Worm (Caenorhabditis elegans) whole organism, early embryonic: ENCODE measurements around the gene srh-35.

Experiments used
- B0310.2 ChIP-seq: sonication (generic microtip); optimal IDR thresholded peaks from 2 replicates; lab custom pipeline; 2016; ENCODE audit warnings: mild to moderate bottlenecking, missing genetic modification characterization, missing compliant biosample characterization
- F13C5.2 ChIP-seq: sonication (generic microtip); optimal IDR thresholded peaks from 2 replicates; lab custom pipeline; 2017; ENCODE audit warnings: mild to moderate bottlenecking, missing genetic modification characterization, inconsistent platforms, missing compliant biosample characterization
- aly-1 ChIP-seq: sonication (generic microtip); optimal IDR thresholded peaks from 2 replicates; lab custom pipeline; 2016; ENCODE audit warnings: missing genetic modification characterization, missing compliant biosample characterization
- ama-1 ChIP-seq: fragments of 150-350 bp; optimal IDR thresholded peaks from 2 replicates; lab custom pipeline; 2014
- ceh-13 ChIP-seq: fragments of 200-800 bp; sonication (Bioruptor generic); optimal IDR thresholded peaks from 2 replicates; lab custom pipeline; 2018; ENCODE audit warnings: mild to moderate bottlenecking, missing genetic modification characterization, missing compliant biosample characterization
- ceh-36 ChIP-seq: sonication (generic microtip); optimal IDR thresholded peaks from 2 replicates; lab custom pipeline; 2016; ENCODE audit warnings: missing genetic modification characterization, inconsistent platforms, missing compliant biosample characterization
- ets-7 ChIP-seq: sonication (generic microtip); optimal IDR thresholded peaks from 2 replicates; lab custom pipeline; 2016; ENCODE audit warnings: missing genotype, missing genetic modification characterization, missing compliant biosample characterization
- flt-1 ChIP-seq: fragments of 200-800 bp; sonication (Bioruptor generic); IDR thresholded peaks from 2 replicates; pipeline ENCODE4 v1.3.6; 2022; ENCODE audit warnings: missing genetic modification characterization, missing compliant biosample characterization
- hmbx-1 ChIP-seq: sonication (generic microtip); optimal IDR thresholded peaks from 2 replicates; lab custom pipeline; 2016; ENCODE audit warnings: mild to moderate bottlenecking, missing genetic modification characterization, missing compliant biosample characterization
- hmg-4 ChIP-seq: fragments of 200-800 bp; sonication (Bioruptor generic); optimal IDR thresholded peaks from 2 replicates; lab custom pipeline; 2018; ENCODE audit warnings: mild to moderate bottlenecking, missing genetic modification characterization, missing compliant biosample characterization
- hnd-1 ChIP-seq: sonication (generic microtip); optimal IDR thresholded peaks from 2 replicates; lab custom pipeline; 2016; ENCODE audit warnings: missing genetic modification characterization, missing compliant biosample characterization
- pes-1 ChIP-seq: fragments of 200-800 bp; sonication (Bioruptor generic); IDR thresholded peaks from 2 replicates; pipeline ENCODE4 v1.3.6; 2022; ENCODE audit warnings: missing genetic modification reagents, missing genetic modification characterization, missing compliant biosample characterization
- scrt-1 ChIP-seq: fragments of 200-800 bp; sonication (Bioruptor generic); IDR thresholded peaks from 2 replicates; pipeline ENCODE4 v1.3.6; 2022; ENCODE audit warnings: missing genetic modification characterization, missing compliant biosample characterization
- sea-1 ChIP-seq: fragments of 200-800 bp; sonication (Bioruptor generic); conservative IDR thresholded peaks from 2 replicates; pipeline ENCODE4 v1.3.6; 2022; ENCODE audit warnings: missing genetic modification characterization, missing compliant biosample characterization
- tbx-11 ChIP-seq: fragments of 200-800 bp; sonication (Bioruptor generic); IDR thresholded peaks from 2 replicates; pipeline ENCODE4 v1.3.6; 2022; ENCODE audit warnings: missing genetic modification characterization, missing compliant biosample characterization
- tbx-37 ChIP-seq: fragments of 200-800 bp; sonication (Bioruptor generic); conservative IDR thresholded peaks from 2 replicates; pipeline ENCODE4 v1.3.6; 2022; ENCODE audit warnings: missing genetic modification reagents, missing genetic modification characterization, missing compliant biosample characterization
- tra-4 ChIP-seq: sonication (generic microtip); optimal IDR thresholded peaks from 2 replicates; lab custom pipeline; 2017; ENCODE audit warnings: missing genetic modification characterization, missing compliant biosample characterization

srh-35 gene

DNA sequence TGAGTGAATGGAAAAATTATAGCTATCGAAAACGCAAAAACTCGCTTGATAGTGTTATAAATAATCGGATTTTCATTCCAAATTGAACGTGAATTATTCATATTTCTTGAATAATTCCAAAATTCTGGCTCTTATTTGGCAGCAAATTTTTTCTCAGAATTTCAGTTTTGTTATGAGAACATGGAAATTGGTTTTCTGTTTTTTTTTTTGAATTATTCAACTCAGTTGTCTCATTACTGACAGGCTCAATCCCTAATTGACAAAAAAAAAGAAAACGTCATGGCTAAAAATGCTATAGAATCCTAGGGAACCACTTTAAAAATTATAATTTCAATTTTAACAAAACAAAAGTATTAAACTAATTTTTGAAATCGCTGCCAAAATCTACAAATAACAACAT is at the start of gene srh-35:
srh-35 (minus strand) TSS at position 101 of the 400 bp plus-strand sequence.
- TF ChIP-seq ceh-13 = no peak
- TF ChIP-seq scrt-1 (GFP tag; lab: Robert Waterston, UW) = no peak
- no peak for TF ChIP-seq hnd-1 (tag; lab: Kevin White, UChicago)
- TF ChIP-seq tbx-11 = no peak
- no peak for TF ChIP-seq flt-1 (GFP tag; lab: Robert Waterston, UW)
- TF ChIP-seq hmbx-1 (tag; lab: Kevin White, UChicago) = no peak
- no peak for TF ChIP-seq B0310.2 (tag; lab: Kevin White, UChicago)
- TF ChIP-seq hmg-4 = no peak

DNA sequence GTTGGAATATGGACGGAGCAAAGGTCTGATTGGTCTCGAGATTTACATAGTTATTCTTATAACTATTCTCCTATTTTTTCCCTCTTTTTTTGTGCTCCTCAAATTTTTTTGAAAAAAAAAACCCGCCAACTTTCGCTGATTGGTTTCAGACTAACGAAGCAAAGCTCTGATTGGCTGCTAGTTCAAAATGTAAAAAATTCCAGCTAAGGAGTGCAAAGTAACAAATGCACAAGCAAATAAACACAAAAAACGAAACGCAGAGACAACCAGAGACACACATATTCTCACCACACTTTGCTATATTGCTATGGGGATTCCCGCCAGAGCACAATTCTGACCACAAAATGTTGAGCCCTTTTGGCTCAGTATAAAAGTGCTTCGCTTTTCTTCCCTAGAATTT is 48.4 kb upstream of the srh-35 start, which contains the start of gene T01G6.1:
T01G6.1 (plus strand) TSS at position 301 of the 400 bp plus-strand sequence.
- TF ChIP-seq tra-4 (tag; lab: Kevin White, UChicago) (no peak), sea-1 (GFP tag; lab: Robert Waterston, UW) (no peak), F13C5.2 (tag; lab: Kevin White, UChicago) (no peak), ets-7 (no peak), aly-1 (tag; lab: Kevin White, UChicago) (no peak), tbx-37 (GFP tag; lab: Robert Waterston, UW) (no peak), B0310.2 (tag; lab: Kevin White, UChicago) (no peak), ama-1 (lab: Kevin White, UChicago) (no peak)

DNA sequence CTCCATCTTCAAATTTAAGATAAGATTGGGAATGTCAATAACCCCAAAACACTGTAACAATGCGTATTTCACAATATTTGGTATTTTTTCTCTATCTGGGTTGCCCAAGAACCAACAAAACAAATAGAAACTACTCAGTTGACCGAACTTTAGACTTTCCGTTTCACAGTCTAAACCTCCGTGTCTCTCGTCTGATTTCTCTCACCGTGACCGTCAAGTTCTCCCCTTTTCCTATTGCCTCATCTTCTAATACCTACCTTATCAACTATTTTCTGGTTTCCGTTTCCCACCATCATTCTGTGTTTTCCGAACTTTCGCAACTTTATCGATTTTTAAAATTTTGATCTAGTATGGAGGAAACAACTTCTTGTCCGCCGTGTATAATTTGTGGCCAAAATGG is 45.3 kb upstream of the srh-35 start, which contains the start of gene nhr-131:
nhr-131 (plus strand) TSS at position 87 of the 400 bp plus-strand sequence.
- TF ChIP-seq tbx-11 (no peak), B0310.2 (tag; lab: Kevin White, UChicago) (no peak), ets-7 (no peak), hmbx-1 (tag; lab: Kevin White, UChicago) (no peak), hmg-4 (no peak)

DNA sequence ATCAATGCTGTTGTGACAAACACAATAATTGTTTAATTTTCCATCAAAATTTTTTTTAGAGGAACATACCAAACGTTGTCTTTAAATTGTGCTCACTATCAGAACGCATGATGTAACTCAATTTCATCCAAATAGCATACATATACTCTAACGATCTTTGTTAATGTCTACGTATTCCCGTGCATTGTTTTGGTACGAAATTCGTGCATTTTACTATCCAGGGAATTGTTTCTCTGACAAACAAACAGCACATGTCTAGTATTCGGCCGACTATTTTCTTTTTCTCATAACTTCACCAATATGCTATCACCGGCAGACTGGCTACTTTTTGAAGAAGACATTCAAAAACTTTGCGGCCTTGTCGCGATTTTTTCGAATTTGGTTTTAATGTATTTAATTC is 42.4 kb upstream of the srh-35 start, which contains the start of gene str-196:
str-196 (plus strand) TSS at position 301 of the 400 bp plus-strand sequence.
- TF ChIP-seq F13C5.2 (tag; lab: Kevin White, UChicago) (no peak), tra-4 (tag; lab: Kevin White, UChicago) (no peak), tbx-37 (GFP tag; lab: Robert Waterston, UW) (no peak), hmbx-1 (tag; lab: Kevin White, UChicago) (no peak), ama-1 (lab: Kevin White, UChicago) (no peak), B0310.2 (tag; lab: Kevin White, UChicago) (no peak), ceh-36 (no peak), hnd-1 (tag; lab: Kevin White, UChicago) (no peak), flt-1 (GFP tag; lab: Robert Waterston, UW) (no peak), scrt-1 (GFP tag; lab: Robert Waterston, UW) (no peak), ets-7 (no peak), pes-1 (no peak), ceh-13 (no peak), tbx-11 (no peak), sea-1 (GFP tag; lab: Robert Waterston, UW) (no peak), hmg-4 (no peak), aly-1 (tag; lab: Kevin White, UChicago) (no peak)

DNA sequence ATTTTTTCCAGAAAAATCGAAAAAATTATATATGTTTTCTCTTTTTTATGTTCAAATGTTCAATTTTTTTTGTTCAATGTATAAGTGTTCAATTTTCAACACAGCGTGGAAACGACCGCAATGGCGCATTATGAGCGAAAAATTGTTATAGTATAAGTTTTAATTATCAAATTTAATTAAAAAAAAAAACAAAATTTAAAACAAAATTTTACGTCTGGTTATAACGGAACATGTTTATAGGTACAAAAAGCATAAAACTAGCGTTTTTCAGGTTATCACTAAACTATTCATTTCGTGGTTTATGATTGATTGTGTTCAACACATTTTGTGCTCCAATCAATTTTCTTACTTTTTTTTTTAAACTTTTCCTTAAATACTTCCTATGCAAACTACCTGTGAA is 40.3 kb upstream of the srh-35 start, which contains the start of gene nhr-106:
nhr-106 (plus strand) TSS at position 301 of the 400 bp plus-strand sequence.
- TF ChIP-seq ceh-13 = no peak
- TF ChIP-seq tra-4 (tag; lab: Kevin White, UChicago) = no peak
- no peak for TF ChIP-seq sea-1 (GFP tag; lab: Robert Waterston, UW)
- TF ChIP-seq ceh-36 = no peak
- no peak for TF ChIP-seq ets-7
- TF ChIP-seq ama-1 (lab: Kevin White, UChicago) = no peak
- no peak for TF ChIP-seq B0310.2 (tag; lab: Kevin White, UChicago)
- TF ChIP-seq flt-1 (GFP tag; lab: Robert Waterston, UW) = no peak

DNA sequence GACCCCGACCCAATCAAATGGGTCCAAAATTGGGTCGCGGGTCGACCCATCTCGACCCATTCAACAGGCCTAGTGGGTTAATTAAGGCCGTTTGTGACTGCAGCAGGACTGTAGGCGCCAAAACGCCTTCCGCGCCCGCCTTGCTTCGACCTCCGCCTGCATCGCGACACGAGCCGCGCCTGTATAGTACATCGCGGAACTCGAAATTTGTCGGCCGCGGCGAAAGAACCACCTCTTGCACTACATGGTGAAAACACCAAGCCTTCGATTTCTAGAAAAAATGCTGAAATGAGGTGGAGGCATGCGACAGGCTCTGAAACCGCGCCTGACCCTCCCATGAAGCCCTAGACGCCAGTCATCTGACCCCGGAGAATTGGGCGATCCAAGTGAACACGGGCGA is 39.0 kb upstream of the srh-35 start:
- TF ChIP-seq B0310.2 (tag; lab: Kevin White, UChicago) = no peak
- TF ChIP-seq sea-1 (GFP tag; lab: Robert Waterston, UW) = no peak
- TF ChIP-seq ceh-13 = no peak
- TF ChIP-seq tbx-37 (GFP tag; lab: Robert Waterston, UW) = no peak
- no peak for TF ChIP-seq ets-7
- TF ChIP-seq ceh-36 = no peak
- no peak for TF ChIP-seq pes-1
- TF ChIP-seq aly-1 (tag; lab: Kevin White, UChicago) = no peak
- TF ChIP-seq ama-1 (lab: Kevin White, UChicago) = no peak
- no peak for TF ChIP-seq hmg-4
- no peak for TF ChIP-seq tra-4 (tag; lab: Kevin White, UChicago)
- no peak for TF ChIP-seq hnd-1 (tag; lab: Kevin White, UChicago)
- no peak for TF ChIP-seq scrt-1 (GFP tag; lab: Robert Waterston, UW)
- TF ChIP-seq hmbx-1 (tag; lab: Kevin White, UChicago) = no peak

DNA sequence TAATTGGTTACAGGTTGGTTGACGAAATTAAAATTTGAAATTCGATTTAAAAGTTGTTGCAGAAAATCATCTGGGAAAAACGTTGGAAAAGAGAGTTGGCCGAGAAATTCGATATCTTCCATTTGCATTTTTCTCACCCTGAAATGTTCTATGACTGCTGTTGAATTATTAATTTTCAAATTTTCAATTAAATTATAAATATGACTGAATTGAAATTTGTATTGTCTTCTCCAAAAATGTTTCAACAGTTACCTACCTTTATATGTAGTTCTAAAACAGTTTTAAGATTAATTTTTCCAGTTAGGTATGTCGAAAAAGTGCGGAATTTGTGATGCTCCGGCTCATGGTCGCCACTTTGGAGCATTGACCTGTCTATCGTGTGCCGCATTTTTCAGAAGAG is 37.7 kb upstream of the srh-35 start, which contains the start of gene nhr-211:
nhr-211 (plus strand) TSS at position 301 of the 400 bp plus-strand sequence.
- no peak for TF ChIP-seq hmg-4
- TF ChIP-seq tbx-11 = no peak
- no peak for TF ChIP-seq B0310.2 (tag; lab: Kevin White, UChicago)
- no peak for TF ChIP-seq tbx-37 (GFP tag; lab: Robert Waterston, UW)

DNA sequence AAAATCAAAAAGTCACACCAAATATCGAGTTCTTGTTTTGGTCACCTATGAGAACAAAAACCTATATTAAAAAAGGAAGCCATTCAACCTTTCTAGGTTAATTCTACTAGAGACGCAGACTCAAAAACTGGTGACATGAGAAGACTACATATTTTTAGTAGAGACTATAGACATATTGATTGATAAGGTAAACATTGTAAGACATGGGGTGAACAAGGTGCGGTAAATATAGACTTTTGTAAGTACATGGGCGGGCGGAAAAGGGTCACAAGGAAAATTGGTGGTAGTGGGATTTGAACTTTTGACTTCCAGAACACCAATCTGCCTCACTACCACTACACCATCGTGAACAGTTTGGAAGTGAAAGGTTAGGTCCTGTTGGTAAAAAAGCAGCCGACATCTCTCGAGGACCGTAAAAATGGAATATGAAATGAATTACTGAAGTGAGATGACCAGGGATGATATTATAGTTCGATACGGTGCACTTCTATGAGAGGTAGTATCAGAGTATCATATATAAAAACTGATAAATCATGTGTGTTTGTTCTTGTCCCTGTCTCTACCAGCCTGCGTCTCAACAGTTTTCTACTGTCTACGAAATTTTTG is 35.4 kb upstream of the srh-35 start, which contains the start of gene nhr-212:
nhr-212 (plus strand) TSS at position 573 of the 606 bp plus-strand sequence.
- TF ChIP-seq scrt-1 (GFP tag; lab: Robert Waterston, UW) (no peak), tra-4 (tag; lab: Kevin White, UChicago) (no peak), pes-1 (no peak), hmg-4 (no peak), tbx-37 (GFP tag; lab: Robert Waterston, UW) (no peak), F13C5.2 (tag; lab: Kevin White, UChicago) (no peak), sea-1 (GFP tag; lab: Robert Waterston, UW) (no peak), ama-1 (lab: Kevin White, UChicago) (no peak), ceh-13 (no peak), hnd-1 (tag; lab: Kevin White, UChicago) (no peak), aly-1 (tag; lab: Kevin White, UChicago) (no peak), hmbx-1 (tag; lab: Kevin White, UChicago) (no peak), B0310.2 (tag; lab: Kevin White, UChicago) (no peak), ets-7 (no peak)
